Worm (Caenorhabditis elegans): ENCODE results near the gene sra-12.

DNA sequence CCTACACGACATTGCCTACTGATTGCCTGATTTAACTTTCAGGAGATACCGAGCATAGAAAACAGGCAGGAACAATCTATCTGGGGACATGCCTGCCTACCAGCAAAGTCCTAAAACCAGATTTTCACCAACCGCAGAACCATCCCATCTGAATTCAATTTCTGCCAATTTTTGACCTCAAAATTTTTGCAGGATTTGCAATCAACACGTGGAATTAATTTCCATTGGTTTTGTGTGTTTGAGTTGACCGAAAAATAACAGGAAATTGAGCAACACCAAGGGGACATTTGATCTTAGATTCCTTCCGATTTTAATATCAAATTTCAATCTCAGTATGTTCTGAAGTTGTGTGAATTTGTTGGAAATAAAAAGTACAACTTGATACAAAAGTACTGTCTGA lies 5.3 kb downstream of the sra-12 start:
- TF ChIP-seq snpc-4 (tag; optimal IDR thresholded peaks at IDR 0.05) (no peak), sptf-1 (tag; optimal IDR thresholded peaks at IDR 0.05) (no peak)
